Worm (Caenorhabditis elegans) whole organism, late embryonic: ENCODE measurements around the gene his-5.

ENCODE experiments used
- K02D7.2 ChIP-seq: sonication (generic microtip); optimal IDR thresholded peaks from 2 replicates; lab custom pipeline; 2017; ENCODE audit warnings: mild to moderate bottlenecking, missing genetic modification characterization, missing compliant biosample characterization
- ahr-1 ChIP-seq: sonication (generic microtip); optimal IDR thresholded peaks from 2 replicates; lab custom pipeline; 2016; ENCODE audit warnings: missing genetic modification characterization, missing compliant biosample characterization
- ama-1 ChIP-seq: fragments of 150-350 bp; optimal IDR thresholded peaks from 2 replicates; lab custom pipeline; 2014
- ceh-18 ChIP-seq: sonication (generic microtip); optimal IDR thresholded peaks from 2 replicates; lab custom pipeline; 2016; ENCODE audit warnings: missing genetic modification characterization, missing compliant biosample characterization
- ceh-19 ChIP-seq: fragments of 200-800 bp; sonication (Bioruptor generic); optimal IDR thresholded peaks from 2 replicates; lab custom pipeline; 2018; ENCODE audit warnings: mild to moderate bottlenecking, missing genetic modification characterization, missing compliant biosample characterization
- ceh-2 ChIP-seq: sonication (generic microtip); optimal IDR thresholded peaks from 2 replicates; lab custom pipeline; 2016; ENCODE audit warnings: missing genotype, missing genetic modification characterization, missing compliant biosample characterization
- ceh-22 ChIP-seq: sonication (generic microtip); optimal IDR thresholded peaks from 2 replicates; lab custom pipeline; 2017; ENCODE audit warnings: missing biosample characterization, missing genetic modification characterization
- ceh-24 ChIP-seq: sonication (generic microtip); optimal IDR thresholded peaks from 2 replicates; lab custom pipeline; 2016; ENCODE audit warnings: mild to moderate bottlenecking, missing genetic modification characterization, missing compliant biosample characterization
- ceh-30 ChIP-seq: fragments of 150-350 bp; optimal IDR thresholded peaks from 2 replicates; lab custom pipeline; 2014; ENCODE audit warnings: missing biosample characterization, missing genetic modification characterization
- ceh-31 ChIP-seq: sonication (generic microtip); optimal IDR thresholded peaks from 2 replicates; lab custom pipeline; 2016; ENCODE audit warnings: missing genetic modification characterization, missing compliant biosample characterization
- dmd-4 ChIP-seq: sonication (generic microtip); optimal IDR thresholded peaks from 2 replicates; lab custom pipeline; 2016; ENCODE audit warnings: borderline replicate concordance, missing genetic modification characterization, missing compliant biosample characterization
- ets-4 ChIP-seq: sonication (generic microtip); optimal IDR thresholded peaks from 2 replicates; lab custom pipeline; 2016; ENCODE audit warnings: missing genetic modification characterization, missing compliant biosample characterization
- eyg-1 ChIP-seq: sonication (generic microtip); optimal IDR thresholded peaks from 2 replicates; lab custom pipeline; 2016; ENCODE audit warnings: missing genotype, missing genetic modification characterization, missing compliant biosample characterization
- fax-1 ChIP-seq: sonication (generic microtip); optimal IDR thresholded peaks from 2 replicates; lab custom pipeline; 2016; ENCODE audit warnings: missing genotype, missing genetic modification characterization, missing compliant biosample characterization
- fkh-6 ChIP-seq: sonication (generic microtip); optimal IDR thresholded peaks from 2 replicates; lab custom pipeline; 2016; ENCODE audit warnings: missing genetic modification characterization, missing compliant biosample characterization
- hlh-13 ChIP-seq: fragments of 200-800 bp; sonication (Bioruptor generic); optimal IDR thresholded peaks from 2 replicates; lab custom pipeline; 2018; ENCODE audit warnings: mild to moderate bottlenecking, missing genetic modification characterization, missing compliant biosample characterization
- hlh-30 ChIP-seq: sonication (generic microtip); optimal IDR thresholded peaks from 2 replicates; lab custom pipeline; 2017; ENCODE audit warnings: antibody characterized with exemption, missing genetic modification characterization, missing compliant biosample characterization; ENCODE audit not compliant: insufficient read depth
- hlh-6 ChIP-seq: sonication (generic microtip); optimal IDR thresholded peaks from 2 replicates; lab custom pipeline; 2016; ENCODE audit warnings: missing genotype, missing genetic modification characterization, missing compliant biosample characterization
- lin-11 ChIP-seq: fragments of 200-800 bp; sonication (Bioruptor generic); optimal IDR thresholded peaks from 2 replicates; lab custom pipeline; 2018; ENCODE audit warnings: mild to moderate bottlenecking, missing genetic modification characterization, missing compliant biosample characterization
- mec-3 ChIP-seq: sonication (generic microtip); optimal IDR thresholded peaks from 2 replicates; lab custom pipeline; 2016; ENCODE audit warnings: borderline replicate concordance, missing genetic modification characterization, missing compliant biosample characterization
- odd-2 ChIP-seq: sonication (generic microtip); optimal IDR thresholded peaks from 2 replicates; lab custom pipeline; 2017; ENCODE audit warnings: antibody characterized with exemption, mild to moderate bottlenecking, missing genetic modification characterization, missing compliant biosample characterization
- pag-3 ChIP-seq: sonication (generic microtip); optimal IDR thresholded peaks from 2 replicates; lab custom pipeline; 2016; ENCODE audit warnings: missing compliant biosample characterization, missing genetic modification characterization, borderline replicate concordance
- pat-9 ChIP-seq: fragments of 200-800 bp; sonication (Bioruptor generic); optimal IDR thresholded peaks from 2 replicates; lab custom pipeline; 2018; ENCODE audit warnings: mild to moderate bottlenecking, missing genetic modification characterization, moderate library complexity, missing compliant biosample characterization
- pha-2 ChIP-seq: sonication (generic microtip); optimal IDR thresholded peaks from 2 replicates; lab custom pipeline; 2017; ENCODE audit warnings: mild to moderate bottlenecking, missing genetic modification characterization, missing compliant biosample characterization
- rnt-1 ChIP-seq: sonication (generic microtip); optimal IDR thresholded peaks from 2 replicates; lab custom pipeline; 2016; ENCODE audit warnings: missing genetic modification characterization, missing compliant biosample characterization
- sox-4 ChIP-seq: sonication (generic microtip); optimal IDR thresholded peaks from 2 replicates; lab custom pipeline; 2017; ENCODE audit warnings: mild to moderate bottlenecking, missing genetic modification characterization, inconsistent platforms, missing compliant biosample characterization
- syd-9 ChIP-seq: sonication (generic microtip); optimal IDR thresholded peaks from 2 replicates; lab custom pipeline; 2016; ENCODE audit warnings: mild to moderate bottlenecking, missing genetic modification characterization, moderate library complexity, missing compliant biosample characterization
- tbx-2 ChIP-seq: sonication (generic microtip); optimal IDR thresholded peaks from 2 replicates; lab custom pipeline; 2016; ENCODE audit warnings: missing genetic modification characterization, missing compliant biosample characterization
- tbx-7 ChIP-seq: sonication (generic microtip); optimal IDR thresholded peaks from 2 replicates; lab custom pipeline; 2016; ENCODE audit warnings: missing genotype, missing genetic modification characterization, missing compliant biosample characterization
- ttx-3 ChIP-seq: sonication (generic microtip); optimal IDR thresholded peaks from 2 replicates; lab custom pipeline; 2016; ENCODE audit warnings: missing genetic modification reagents, missing genetic modification characterization, missing compliant biosample characterization
- unc-3 ChIP-seq, 2 experiments: fragments of 200-800 bp in 1 of 2; sonication (Bioruptor generic) in 1 of 2; sonication (generic microtip) in 1 of 2; conservative IDR thresholded peaks in 1 of 2; optimal IDR thresholded peaks in 1 of 2; 2 replicates each; pipeline versions ENCODE4 v1.3.6 to Lab custom; 2016 to 2022; ENCODE audit warnings: missing compliant biosample characterization in 2 of 2, missing genetic modification characterization in 2 of 2, missing genetic modification reagents in 1 of 2
- unc-42 ChIP-seq: sonication (generic microtip); optimal IDR thresholded peaks from 2 replicates; lab custom pipeline; 2016; ENCODE audit warnings: missing genotype, missing genetic modification characterization, missing compliant biosample characterization
- unc-55 ChIP-seq: sonication (generic microtip); optimal IDR thresholded peaks from 2 replicates; lab custom pipeline; 2017; ENCODE audit warnings: missing biosample characterization, missing genetic modification reagents, missing genetic modification characterization
- zip-5 ChIP-seq: sonication (generic microtip); optimal IDR thresholded peaks from 2 replicates; lab custom pipeline; 2016; ENCODE audit warnings: missing genetic modification characterization, missing compliant biosample characterization

The his-5 gene

DNA sequence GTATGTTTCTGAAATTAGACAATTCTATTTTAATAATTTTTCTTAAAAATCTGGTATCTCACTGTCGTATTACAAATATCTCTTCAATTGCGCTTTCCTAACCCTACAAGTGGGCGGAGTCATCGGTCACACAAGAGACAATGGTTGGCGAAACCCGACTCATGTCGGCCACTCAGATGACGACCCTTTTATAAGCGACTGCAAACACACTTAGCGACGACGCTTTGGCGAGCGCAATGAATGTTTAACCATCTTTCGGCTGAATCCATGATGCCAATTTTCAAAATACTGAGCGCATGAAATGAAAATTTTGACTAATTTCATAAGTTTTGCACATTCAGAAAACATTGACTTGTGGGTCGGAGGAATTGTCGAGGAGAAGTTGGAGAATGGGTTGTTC lies 34.7 kb upstream of the his-5 start (continued):
- peak; percentile 89 for TF ChIP-seq unc-42
- peak; percentile 99 for TF ChIP-seq unc-3 (GFP tag; conservative IDR thresholded peaks at IDR 0.05; lab: Robert Waterston, UW)
- peak; percentile 98 for TF ChIP-seq unc-3 (tag; optimal IDR thresholded peaks at IDR 0.05; lab: Kevin White, UChicago)
- TF ChIP-seq lin-11 = peak; percentile 96
- TF ChIP-seq mec-3 (tag; lab: Kevin White, UChicago) = peak; percentile 99
- peak; percentile 99 for TF ChIP-seq ceh-2 (tag; lab: Kevin White, UChicago)
- peak; percentile 98 for TF ChIP-seq fkh-6 (tag; lab: Kevin White, UChicago)
- peak; percentile 99 for TF ChIP-seq K02D7.2 (tag; lab: Kevin White, UChicago)
- peak; percentile 77 for TF ChIP-seq hlh-30 (tag; lab: Kevin White, UChicago)
- peak; percentile 99 for TF ChIP-seq hlh-13 (GFP tag; lab: Kevin White, UChicago)
- TF ChIP-seq ceh-30 (tag; lab: Kevin White, UChicago) = peak; percentile 98
- TF ChIP-seq zip-5 = peak; percentile 92
- TF ChIP-seq syd-9 (tag; lab: Kevin White, UChicago) = peak; percentile 99
- peak; percentile 98 for TF ChIP-seq eyg-1 (tag; lab: Kevin White, UChicago)
- peak; percentile 99 for TF ChIP-seq pat-9
- TF ChIP-seq fax-1 (tag; lab: Kevin White, UChicago) = peak; percentile 98

DNA sequence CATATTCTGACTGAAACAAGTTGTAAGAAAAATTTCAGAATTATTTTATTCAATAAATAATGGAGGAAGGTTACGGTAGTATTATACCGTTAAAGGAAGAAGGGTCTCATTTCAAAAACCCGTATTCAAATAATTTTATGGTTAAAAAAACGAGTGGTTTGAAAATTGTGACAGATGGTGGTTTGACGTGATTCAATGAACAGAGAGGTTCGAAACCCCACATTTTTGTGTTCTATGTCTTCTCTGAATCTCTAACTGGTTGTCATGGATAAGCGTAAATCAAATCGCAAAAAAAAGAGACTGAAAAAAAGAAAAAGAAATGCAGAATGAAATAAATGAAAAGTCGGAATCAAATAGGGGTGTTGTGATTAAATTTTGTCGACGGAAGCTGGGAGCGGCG lies 27.7 kb upstream of the his-5 start, which contains the start of gene ZK994.6:
ZK994.6 (minus strand) TSS at position 101 of the 400 bp plus-strand sequence.
- TF ChIP-seq ets-4 (tag; lab: Kevin White, UChicago) (no peak), ceh-24 (tag; lab: Kevin White, UChicago) (no peak), ttx-3 (tag; lab: Kevin White, UChicago) (no peak), ceh-18 (tag; lab: Kevin White, UChicago) (no peak), tbx-2 (tag; lab: Kevin White, UChicago) (no peak), tbx-7 (no peak), unc-55 (GFP tag; lab: Kevin White, UChicago) (no peak), lin-11 (no peak), ama-1 (no peak)

DNA sequence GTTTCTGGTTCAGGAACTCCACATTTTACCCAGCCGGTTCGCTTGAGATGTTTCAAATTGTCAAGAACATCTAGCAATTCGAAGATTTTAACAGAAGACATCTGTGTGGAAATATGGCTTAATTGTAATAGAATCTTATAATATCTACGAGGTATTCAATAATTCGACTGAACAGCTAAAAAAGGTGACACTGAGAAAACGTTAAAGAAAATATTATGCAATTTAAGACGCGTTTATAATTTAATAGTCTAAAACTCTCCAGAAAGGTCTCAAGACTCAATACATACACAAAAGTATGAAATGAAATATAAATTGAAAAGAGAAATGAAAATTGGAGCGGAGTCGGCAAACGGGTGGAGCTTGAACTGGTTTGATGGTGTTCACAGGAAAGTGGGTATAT lies 21.7 kb upstream of the his-5 start, which contains the start of gene F45F2.9:
F45F2.9 (minus strand) TSS at position 101 of the 400 bp plus-strand sequence.
- TF ChIP-seq ahr-1 (tag; lab: Kevin White, UChicago) = no peak
- TF ChIP-seq sox-4 (tag; lab: Kevin White, UChicago) = no peak
- no peak for TF ChIP-seq ceh-19
- no peak for TF ChIP-seq hlh-30 (tag; lab: Kevin White, UChicago)
- TF ChIP-seq unc-42 = no peak
- TF ChIP-seq rnt-1 (tag; lab: Kevin White, UChicago) = no peak
- TF ChIP-seq pha-2 (tag; lab: Kevin White, UChicago) = no peak
- no peak for TF ChIP-seq mec-3 (tag; lab: Kevin White, UChicago)

DNA sequence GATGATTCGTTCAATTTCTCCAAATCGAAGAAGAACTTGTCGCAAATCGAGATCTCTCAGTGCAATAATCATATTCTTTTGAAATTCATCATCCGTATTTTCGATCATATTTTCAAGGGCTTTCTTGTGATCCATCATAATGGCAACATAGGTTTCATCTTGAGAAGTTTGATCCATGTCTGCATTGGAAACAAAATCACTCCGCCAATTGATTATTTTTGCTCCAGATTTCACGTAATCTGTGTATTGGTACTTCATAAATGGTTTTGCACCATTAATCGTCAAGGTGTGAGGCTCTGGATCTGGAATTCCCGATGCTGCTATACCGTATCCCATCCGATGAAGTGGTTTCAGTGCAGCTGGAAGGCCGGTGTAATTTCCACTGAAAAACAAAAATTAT lies 18.6 kb upstream of the his-5 start:
- TF ChIP-seq ets-4 (tag; lab: Kevin White, UChicago) (no peak), odd-2 (tag; lab: Kevin White, UChicago) (no peak), ceh-31 (tag; lab: Kevin White, UChicago) (no peak), eyg-1 (tag; lab: Kevin White, UChicago) (no peak), tbx-2 (tag; lab: Kevin White, UChicago) (no peak), dmd-4 (tag; lab: Kevin White, UChicago) (no peak), syd-9 (tag; lab: Kevin White, UChicago) (no peak), hlh-6 (tag; lab: Kevin White, UChicago) (no peak), pag-3 (tag; lab: Kevin White, UChicago) (no peak), pha-2 (tag; lab: Kevin White, UChicago) (no peak), ceh-22 (tag; lab: Kevin White, UChicago) (no peak), K02D7.2 (tag; lab: Kevin White, UChicago) (no peak), sox-4 (tag; lab: Kevin White, UChicago) (no peak), unc-55 (GFP tag; lab: Kevin White, UChicago) (no peak)
